Worm (Caenorhabditis elegans) whole organism, L3 larva: ENCODE data around the gene nhr-261.
A peak's percentile ranks its signal among the peaks of the same experiment; 100 is the strongest.

ENCODE experiments used
- ama-1 ChIP-seq: fragments of 150-350 bp; optimal IDR thresholded peaks from 2 replicates; lab custom pipeline; 2018
- ceh-16 ChIP-seq: sonication (generic microtip); optimal IDR thresholded peaks from 2 replicates; lab custom pipeline; 2017; ENCODE audit warnings: missing biosample characterization, missing genetic modification characterization
- ceh-28 ChIP-seq: fragments of 150-350 bp; optimal IDR thresholded peaks from 2 replicates; lab custom pipeline; 2014; ENCODE audit warnings: missing biosample characterization, missing genetic modification reagents, missing genetic modification characterization
- ceh-9 ChIP-seq: sonication (generic microtip); optimal IDR thresholded peaks from 2 replicates; lab custom pipeline; 2018; ENCODE audit warnings: missing biosample characterization, missing genetic modification characterization
- daf-12 ChIP-seq: fragments of 150-350 bp; optimal IDR thresholded peaks from 2 replicates; lab custom pipeline; 2014; ENCODE audit warnings: missing biosample characterization, missing genetic modification reagents, missing genetic modification characterization
- egl-27 ChIP-seq: sonication (generic microtip); optimal IDR thresholded peaks from 4 replicates; lab custom pipeline; 2017; ENCODE audit warnings: missing biosample characterization, missing genetic modification reagents, missing genetic modification characterization
- egl-5 ChIP-seq: fragments of 150-350 bp; optimal IDR thresholded peaks from 2 replicates; lab custom pipeline; 2017; ENCODE audit warnings: missing biosample characterization, missing genetic modification reagents, missing genetic modification characterization, inconsistent platforms
- elt-1 ChIP-seq: fragments of 150-350 bp; optimal IDR thresholded peaks from 2 replicates; lab custom pipeline; 2014; ENCODE audit warnings: missing biosample characterization, missing genetic modification characterization
- elt-2 ChIP-seq: sonication (generic microtip); optimal IDR thresholded peaks from 2 replicates; lab custom pipeline; 2016; ENCODE audit warnings: missing genetic modification reagents, mild to moderate bottlenecking, missing genetic modification characterization, missing compliant biosample characterization
- elt-3 ChIP-seq, 3 experiments: fragments of 150-350 bp in 1 of 3; sonication (generic microtip) in 2 of 3; optimal IDR thresholded peaks; 2 replicates in 2 of 3; 4 replicates in 1 of 3; lab custom pipeline; 2014 to 2017; ENCODE audit warnings: missing biosample characterization in 3 of 3, missing genetic modification characterization in 3 of 3
- fkh-10 ChIP-seq: sonication (generic microtip); optimal IDR thresholded peaks from 2 replicates; lab custom pipeline; 2017; ENCODE audit warnings: missing biosample characterization, missing genetic modification reagents, missing genetic modification characterization
- fkh-2 ChIP-seq: fragments of 150-350 bp; optimal IDR thresholded peaks from 2 replicates; lab custom pipeline; 2014; ENCODE audit warnings: missing biosample characterization, missing genetic modification reagents, missing genetic modification characterization
- fos-1 ChIP-seq: fragments of 150-350 bp; optimal IDR thresholded peaks from 2 replicates; lab custom pipeline; 2014; ENCODE audit warnings: missing biosample characterization, missing genetic modification characterization
- jun-1 ChIP-seq: fragments of 150-350 bp; optimal IDR thresholded peaks from 2 replicates; lab custom pipeline; 2014; ENCODE audit warnings: missing biosample characterization, missing genetic modification reagents, missing genetic modification characterization
- lin-39 ChIP-seq: fragments of 150-350 bp; optimal IDR thresholded peaks from 2 replicates; lab custom pipeline; 2018; ENCODE audit warnings: missing biosample characterization, missing genetic modification reagents, missing genetic modification characterization
- mdl-1 ChIP-seq: fragments of 150-350 bp; optimal IDR thresholded peaks from 2 replicates; lab custom pipeline; 2014; ENCODE audit warnings: missing biosample characterization, missing genetic modification characterization
- mml-1 ChIP-seq: fragments of 150-350 bp; sonication (generic microtip); optimal IDR thresholded peaks from 3 replicates; lab custom pipeline; 2014; ENCODE audit warnings: missing biosample characterization, missing genetic modification characterization
- nfya-1 ChIP-seq: sonication (generic microtip); optimal IDR thresholded peaks from 2 replicates; lab custom pipeline; 2017; ENCODE audit warnings: missing genetic modification characterization, mild to moderate bottlenecking, missing compliant biosample characterization, antibody characterized with exemption, moderate library complexity; ENCODE audit not compliant: insufficient read depth
- nhr-11 ChIP-seq: fragments of 150-350 bp; optimal IDR thresholded peaks from 2 replicates; lab custom pipeline; 2014; ENCODE audit warnings: missing biosample characterization, missing genetic modification characterization
- nhr-23 ChIP-seq: fragments of 150-350 bp; optimal IDR thresholded peaks from 2 replicates; lab custom pipeline; 2014; ENCODE audit warnings: missing biosample characterization, missing genetic modification reagents, missing genetic modification characterization
- nhr-237 ChIP-seq: fragments of 150-350 bp; optimal IDR thresholded peaks from 2 replicates; lab custom pipeline; 2014; ENCODE audit warnings: missing biosample characterization, missing genetic modification characterization
- nhr-25 ChIP-seq: sonication (generic microtip); optimal IDR thresholded peaks from 2 replicates; lab custom pipeline; 2017; ENCODE audit warnings: missing biosample characterization, missing genetic modification characterization
- nhr-28 ChIP-seq: fragments of 150-350 bp; optimal IDR thresholded peaks from 2 replicates; lab custom pipeline; 2014; ENCODE audit warnings: missing biosample characterization, missing genetic modification characterization
- nhr-67 ChIP-seq: fragments of 150-350 bp; optimal IDR thresholded peaks from 2 replicates; lab custom pipeline; 2014; ENCODE audit warnings: missing biosample characterization, missing genetic modification characterization
- pha-4 ChIP-seq: fragments of 150-350 bp; optimal IDR thresholded peaks from 2 replicates; lab custom pipeline; 2014; ENCODE audit warnings: missing biosample characterization, missing genetic modification reagents, missing genetic modification characterization
- pqm-1 ChIP-seq: fragments of 150-350 bp; optimal IDR thresholded peaks from 2 replicates; lab custom pipeline; 2017; ENCODE audit warnings: missing biosample characterization, missing genetic modification characterization, inconsistent platforms
- sea-2 ChIP-seq: fragments of 150-350 bp; sonication (generic microtip); optimal IDR thresholded peaks from 4 replicates; lab custom pipeline; 2014; ENCODE audit warnings: missing biosample characterization, missing genetic modification reagents, missing genetic modification characterization
- skn-1 ChIP-seq: fragments of 150-350 bp; optimal IDR thresholded peaks from 2 replicates; lab custom pipeline; 2014; ENCODE audit warnings: missing biosample characterization, missing genetic modification characterization
- snpc-4 ChIP-seq: fragments of 150-350 bp; optimal IDR thresholded peaks from 2 replicates; lab custom pipeline; 2014; ENCODE audit warnings: missing biosample characterization, missing genetic modification characterization
- unc-39 ChIP-seq: sonication (generic microtip); optimal IDR thresholded peaks from 4 replicates; lab custom pipeline; 2017; ENCODE audit warnings: missing biosample characterization, missing genetic modification characterization
- unc-62 ChIP-seq: fragments of 150-350 bp; sonication (generic microtip); optimal IDR thresholded peaks from 4 replicates; lab custom pipeline; 2014; ENCODE audit warnings: missing biosample characterization, missing genetic modification reagents, missing genetic modification characterization
- zag-1 ChIP-seq: fragments of 150-350 bp; optimal IDR thresholded peaks from 2 replicates; lab custom pipeline; 2014; ENCODE audit warnings: missing biosample characterization, missing genetic modification characterization
- ztf-11 ChIP-seq: fragments of 150-350 bp; optimal IDR thresholded peaks from 2 replicates; lab custom pipeline; 2014; ENCODE audit warnings: missing biosample characterization, missing genetic modification characterization

nhr-261 gene

DNA sequence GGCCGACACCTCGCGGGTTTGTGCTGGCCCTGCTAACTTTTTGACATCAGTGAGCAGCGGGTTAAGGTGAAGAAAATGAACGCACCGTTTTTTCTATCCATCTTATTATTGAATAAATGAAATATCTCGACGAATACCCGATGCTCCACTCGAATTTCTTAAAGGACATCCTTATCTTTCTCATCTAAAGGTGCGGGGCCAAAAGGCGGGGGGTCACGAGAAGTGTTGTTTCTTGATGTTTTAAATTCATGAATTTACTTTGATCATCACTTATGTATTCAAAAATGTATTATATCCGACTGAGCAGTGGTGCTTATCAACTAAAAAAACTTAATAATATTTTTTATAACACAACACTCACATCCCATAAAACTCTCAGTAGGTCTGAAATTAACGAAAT, at the start of gene nhr-261:
Gene nhr-261, minus strand, starts transcription at position 101 of the 400 bp plus-strand sequence.
- TF ChIP-seq lin-39 (tag; lab: Kevin White, UChicago) = no peak
- no peak for TF ChIP-seq unc-39 (tag; lab: Kevin White, UChicago)
- TF ChIP-seq pha-4 = no peak
- TF ChIP-seq fkh-2 = no peak
- no peak for TF ChIP-seq elt-3 (tag; optimal IDR thresholded peaks at IDR 0.05; lab: Kevin White, UChicago)
- TF ChIP-seq snpc-4 (tag; lab: Kevin White, UChicago) = no peak
- no peak for TF ChIP-seq egl-5
- TF ChIP-seq nhr-25 (tag; lab: Kevin White, UChicago) = no peak

DNA sequence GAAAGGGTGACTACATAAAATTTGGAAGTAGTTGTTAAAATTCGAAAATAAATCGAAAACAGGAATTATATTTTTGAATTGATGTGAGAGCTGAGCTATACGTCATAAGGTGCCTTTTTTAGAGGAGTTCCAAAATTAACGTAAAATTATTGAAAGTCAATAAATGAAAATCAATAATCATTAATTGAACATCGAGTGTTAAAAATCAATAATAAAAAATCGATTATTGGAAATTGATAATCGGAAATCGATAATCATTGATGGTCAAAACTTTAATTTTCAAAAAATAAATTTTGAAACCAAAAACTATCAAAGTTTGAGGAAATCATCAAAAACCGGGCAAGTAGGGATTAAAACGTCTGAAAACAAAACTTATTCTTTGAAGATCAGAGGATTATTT, 49.1 kb upstream of the nhr-261 start:
- TF ChIP-seq nhr-67 (tag; lab: Kevin White, UChicago) = no peak
- TF ChIP-seq ceh-28 = peak; percentile 83
- no peak for TF ChIP-seq fkh-2
- no peak for TF ChIP-seq mdl-1 (tag; lab: Kevin White, UChicago)

DNA sequence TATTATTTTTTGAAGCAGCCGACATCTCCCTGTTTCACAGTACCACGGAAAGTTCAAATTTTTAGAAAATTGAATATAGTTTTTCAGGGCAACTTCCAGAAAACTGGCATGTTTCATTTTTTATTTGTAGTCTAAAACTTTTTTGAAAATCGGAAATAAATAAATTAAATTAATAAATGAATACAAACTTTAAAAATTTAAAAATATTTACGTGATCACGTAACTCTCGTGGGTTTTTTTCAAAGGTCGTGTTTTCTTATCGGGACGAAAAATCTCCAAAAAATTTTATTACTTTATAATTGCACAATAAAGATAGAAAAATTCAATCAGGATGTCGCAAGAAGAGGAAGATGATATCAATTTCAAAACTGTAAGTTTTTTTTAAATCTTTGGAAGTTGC, 47.2 kb upstream of the nhr-261 start, which contains the start of gene F53C3.1:
Gene F53C3.1, plus strand, starts transcription at position 301 of the 400 bp plus-strand sequence.
- TF ChIP-seq ceh-9 (tag; lab: Kevin White, UChicago) (no peak), fos-1 (tag; lab: Kevin White, UChicago) (no peak), ztf-11 (tag; lab: Kevin White, UChicago) (no peak)

DNA sequence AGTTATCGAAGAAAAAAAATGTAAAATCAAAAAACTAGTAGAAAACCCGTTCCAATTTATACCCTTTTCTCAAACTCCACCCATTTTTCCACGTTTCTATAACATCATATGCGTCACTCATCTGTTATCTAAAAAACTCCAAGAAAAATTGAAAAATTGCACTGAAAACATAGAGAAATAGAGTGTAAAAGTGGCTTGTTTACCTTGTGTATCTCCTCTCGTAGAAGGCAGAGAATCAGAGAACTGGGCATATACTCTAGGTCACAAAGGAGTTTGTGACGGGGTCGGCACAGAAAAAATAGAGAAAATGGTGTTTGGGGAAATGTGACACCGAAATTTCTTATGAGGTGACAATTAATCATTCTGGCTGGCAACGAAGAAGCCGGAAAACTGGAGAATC, 46.7 kb upstream of the nhr-261 start:
- TF ChIP-seq jun-1 (tag; lab: Kevin White, UChicago) = peak; percentile 29
- no peak for TF ChIP-seq egl-5
- peak; percentile 30 for TF ChIP-seq ceh-28
- TF ChIP-seq elt-1 (tag; lab: Kevin White, UChicago) = no peak
- TF ChIP-seq pha-4 = peak; percentile 89
- TF ChIP-seq snpc-4 (tag; lab: Kevin White, UChicago) = peak; percentile 43
- no peak for TF ChIP-seq zag-1 (tag; lab: Kevin White, UChicago)
- peak; percentile 86 for TF ChIP-seq elt-2 (tag; lab: Kevin White, UChicago)
- no peak for TF ChIP-seq unc-62
- TF ChIP-seq nhr-11 (tag; lab: Kevin White, UChicago) = no peak
- TF ChIP-seq nfya-1 (tag; lab: Kevin White, UChicago) = no peak
- TF ChIP-seq sea-2 (GFP tag; lab: Kevin White, UChicago) = no peak
- TF ChIP-seq pqm-1 (tag; lab: Kevin White, UChicago) = peak; percentile 58
- no peak for TF ChIP-seq nhr-237 (tag; lab: Kevin White, UChicago)

DNA sequence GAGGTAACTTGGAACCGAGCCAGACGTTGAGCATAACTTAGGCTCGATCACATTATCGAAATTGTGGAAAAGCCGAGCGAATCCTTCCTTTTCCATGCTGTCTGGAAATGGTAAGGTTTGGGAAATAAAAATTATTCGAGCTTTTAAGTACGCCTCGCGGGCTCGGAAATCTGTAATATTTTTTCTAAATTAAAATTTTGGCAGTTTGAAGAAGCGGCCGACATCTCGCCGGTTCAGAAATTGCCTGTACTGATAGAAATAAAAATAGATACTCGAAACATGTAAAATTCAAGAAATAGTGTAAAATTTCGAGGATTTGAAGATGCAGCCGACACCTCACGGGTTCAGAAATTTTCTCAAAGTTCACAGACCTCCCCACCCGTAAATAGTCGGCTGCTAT, 46.2 kb upstream of the nhr-261 start, which contains the start of gene bcmo-2:
Gene bcmo-2, minus strand, starts transcription at position 101 of the 400 bp plus-strand sequence.
- TF ChIP-seq daf-12 (tag; lab: Kevin White, UChicago) = no peak
- TF ChIP-seq elt-2 (tag; lab: Kevin White, UChicago) = no peak
- TF ChIP-seq fkh-10 (GFP tag; lab: Kevin White, UChicago) = no peak
- TF ChIP-seq nfya-1 (tag; lab: Kevin White, UChicago) = no peak
- no peak for TF ChIP-seq nhr-28 (tag; lab: Kevin White, UChicago)
- no peak for TF ChIP-seq pha-4
- no peak for TF ChIP-seq mml-1
- no peak for TF ChIP-seq ceh-16 (tag; lab: Kevin White, UChicago)
- TF ChIP-seq egl-5 = no peak
- no peak for TF ChIP-seq lin-39 (tag; lab: Kevin White, UChicago)
- no peak for TF ChIP-seq egl-27
- no peak for TF ChIP-seq ama-1 (lab: Kevin White, UChicago)
- no peak for TF ChIP-seq jun-1 (tag; lab: Kevin White, UChicago)
- TF ChIP-seq unc-39 (tag; lab: Kevin White, UChicago) = no peak
- TF ChIP-seq mdl-1 (tag; lab: Kevin White, UChicago) = no peak
- TF ChIP-seq fkh-2 = no peak
- no peak for TF ChIP-seq elt-3 (tag; optimal IDR thresholded peaks at IDR 0.05; lab: Kevin White, UChicago)
- no peak for TF ChIP-seq unc-62

DNA sequence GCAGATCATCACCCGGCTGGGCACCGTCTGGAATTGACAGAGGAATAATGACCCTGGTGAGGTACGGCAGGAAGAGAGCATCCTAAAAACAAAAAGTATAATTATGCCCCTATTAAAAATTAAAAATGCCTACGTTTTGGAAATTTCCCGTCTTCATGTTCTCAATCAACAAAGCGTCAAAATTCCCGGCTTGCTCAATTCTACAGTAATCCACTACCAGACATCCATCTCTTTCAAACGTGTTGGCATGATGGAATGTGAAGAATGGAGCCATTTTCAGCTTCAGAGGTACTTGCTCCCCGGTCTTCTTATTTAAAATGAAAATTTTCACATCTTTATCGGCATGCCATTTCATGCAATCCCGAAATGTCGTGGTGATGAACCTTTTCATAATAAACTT, 44.7 kb upstream of the nhr-261 start:
- TF ChIP-seq nhr-23 (tag; lab: Kevin White, UChicago) = no peak
- TF ChIP-seq skn-1 (tag; lab: Kevin White, UChicago) = no peak
- no peak for TF ChIP-seq fos-1 (tag; lab: Kevin White, UChicago)
- no peak for TF ChIP-seq zag-1 (tag; lab: Kevin White, UChicago)
- no peak for TF ChIP-seq sea-2 (GFP tag; lab: Kevin White, UChicago)
- TF ChIP-seq, all 47 proteins: peak for 0
